Fruit fly (Drosophila melanogaster): ENCODE data around the gene CG7131.
A peak's percentile ranks its signal among the peaks of the same experiment; 100 is the strongest.

CG7131 gene

dm6 chr3R:18255281-18255680, 33.3 kb downstream of the CG7131 start, which contains the start of the genes Ada2a, Polr2D, Tgs1 and moi:
Gene Ada2a (minus strand): TSS chr3R:18255487.
Gene Polr2D (minus strand): TSS chr3R:18255487.
Gene Tgs1 (plus strand): TSS chr3R:18255530.
Gene moi (plus strand): TSS chr3R:18255530.
- TF ChIP-seq cic (GFP tag; optimal IDR thresholded peaks at IDR 0.05) (no peak), Mnt (GFP tag; optimal IDR thresholded peaks at IDR 0.05) (peak; percentile 21), CG7045 (GFP tag; optimal IDR thresholded peaks at IDR 0.05) (no peak), bab1 (GFP tag; optimal IDR thresholded peaks at IDR 0.05) (peak; percentile 57)

- TF ChIP-seq CG7045 (GFP tag; optimal IDR thresholded peaks at IDR 0.05) (no peak), bab1 (GFP tag; optimal IDR thresholded peaks at IDR 0.05) (peak; percentile 45)
Observed at dm6 chr3R:18252578-18252977, 36.0 kb downstream of the CG7131 start, which contains the start of gene CG12320. Gene CG12320 (minus strand): TSS chr3R:18252734.

- TF ChIP-seq Clk (GFP tag; optimal IDR thresholded peaks at IDR 0.05) (no peak), CG7101 (tag; optimal IDR thresholded peaks at IDR 0.05) (no peak), CG7045 (GFP tag; optimal IDR thresholded peaks at IDR 0.05) (no peak), kay (GFP tag; ENCODE audit: borderline replicate concordance) (no peak), cic (GFP tag; optimal IDR thresholded peaks at IDR 0.05) (no peak), Crg-1 (GFP tag; optimal IDR thresholded peaks at IDR 0.05) (no peak)
Observed at dm6 chr3R:18251876-18252275, 36.7 kb downstream of the CG7131 start.

dm6 chr3R:18250815-18251214, 37.8 kb downstream of the CG7131 start, which contains the start of gene CG18598:
Gene CG18598 (plus strand): TSS chr3R:18251115.
- peak; percentile 26 for TF ChIP-seq tj (GFP tag; optimal IDR thresholded peaks at IDR 0.05)
- TF ChIP-seq kay (GFP tag; ENCODE audit: borderline replicate concordance): no peak

dm6 chr3R:18249268-18249667, 39.3 kb downstream of the CG7131 start:
- TF ChIP-seq pad (GFP tag; optimal IDR thresholded peaks at IDR 0.05) (peak; percentile 19), ovo (GFP tag; optimal IDR thresholded peaks at IDR 0.05) (peak; percentile 43), tj (GFP tag; optimal IDR thresholded peaks at IDR 0.05) (peak; percentile 46), bab1 (GFP tag; optimal IDR thresholded peaks at IDR 0.05) (no peak)

dm6 chr3R:18246041-18246440, 42.5 kb downstream of the CG7131 start:
- no peak for TF ChIP-seq CG5204 (GFP tag; optimal IDR thresholded peaks at IDR 0.05)
- peak; percentile 68 for TF ChIP-seq CG12768 (GFP tag; optimal IDR thresholded peaks at IDR 0.05)
- TF ChIP-seq CG7045 (GFP tag; optimal IDR thresholded peaks at IDR 0.05): no peak
- TF ChIP-seq CG14711 (tag; optimal IDR thresholded peaks at IDR 0.05): no peak
- peak; percentile 95 for TF ChIP-seq tj (GFP tag; optimal IDR thresholded peaks at IDR 0.05)
- TF ChIP-seq cic (GFP tag; optimal IDR thresholded peaks at IDR 0.05): peak; percentile 84
- no peak for TF ChIP-seq kay (GFP tag; ENCODE audit: borderline replicate concordance)
- TF ChIP-seq cnc (optimal IDR thresholded peaks at IDR 0.05): peak in 1 of 2 experiments; percentile 83
- no peak for TF ChIP-seq CG1620 (GFP tag; optimal IDR thresholded peaks at IDR 0.05)
- peak; percentile 19 for TF ChIP-seq bab1 (GFP tag; optimal IDR thresholded peaks at IDR 0.05)

- TF ChIP-seq kay (GFP tag; ENCODE audit: borderline replicate concordance): peak; percentile 73
- TF ChIP-seq Crg-1 (GFP tag; optimal IDR thresholded peaks at IDR 0.05): no peak
- no peak for TF ChIP-seq CG1620 (GFP tag; optimal IDR thresholded peaks at IDR 0.05)
- TF ChIP-seq bab1 (GFP tag; optimal IDR thresholded peaks at IDR 0.05): no peak
- TF ChIP-seq cic (GFP tag; optimal IDR thresholded peaks at IDR 0.05): no peak
- peak; percentile 80 for TF ChIP-seq CG14711 (tag; optimal IDR thresholded peaks at IDR 0.05)
- TF ChIP-seq toe (GFP tag; optimal IDR thresholded peaks at IDR 0.05): no peak
- no peak for TF ChIP-seq CG7045 (GFP tag; optimal IDR thresholded peaks at IDR 0.05)
- TF ChIP-seq CG11617 (GFP tag; optimal IDR thresholded peaks at IDR 0.05): no peak
- peak; percentile 73 for TF ChIP-seq ovo (GFP tag; optimal IDR thresholded peaks at IDR 0.05)
- TF ChIP-seq Clk (GFP tag; optimal IDR thresholded peaks at IDR 0.05): no peak
- no peak for TF ChIP-seq CG7101 (tag; optimal IDR thresholded peaks at IDR 0.05)
- TF ChIP-seq CG5204 (GFP tag; optimal IDR thresholded peaks at IDR 0.05): no peak
- no peak for TF ChIP-seq Hr96 (GFP tag; optimal IDR thresholded peaks at IDR 0.05)
- TF ChIP-seq CG12768 (GFP tag; optimal IDR thresholded peaks at IDR 0.05): no peak
- no peak for TF ChIP-seq Mnt (GFP tag; optimal IDR thresholded peaks at IDR 0.05)
- no peak for TF ChIP-seq pad (GFP tag; optimal IDR thresholded peaks at IDR 0.05)
- TF ChIP-seq CG33017 (tag; optimal IDR thresholded peaks at IDR 0.05): no peak
- no peak for TF ChIP-seq tj (GFP tag; optimal IDR thresholded peaks at IDR 0.05)
- TF ChIP-seq cnc (optimal IDR thresholded peaks at IDR 0.05): no peak
Observed at dm6 chr3R:18245044-18245596, 43.5 kb downstream of the CG7131 start.
